Worm (Caenorhabditis elegans) whole organism, early embryonic: ENCODE results near the gene F36F12.3.

Source experiments
- B0310.2 ChIP-seq: sonication (generic microtip); optimal IDR thresholded peaks from 2 replicates; lab custom pipeline; 2016; ENCODE audit warnings: mild to moderate bottlenecking, missing genetic modification characterization, missing compliant biosample characterization
- F13C5.2 ChIP-seq: sonication (generic microtip); optimal IDR thresholded peaks from 2 replicates; lab custom pipeline; 2017; ENCODE audit warnings: mild to moderate bottlenecking, missing genetic modification characterization, inconsistent platforms, missing compliant biosample characterization
- aly-1 ChIP-seq: sonication (generic microtip); optimal IDR thresholded peaks from 2 replicates; lab custom pipeline; 2016; ENCODE audit warnings: missing genetic modification characterization, missing compliant biosample characterization
- ama-1 ChIP-seq: fragments of 150-350 bp; optimal IDR thresholded peaks from 2 replicates; lab custom pipeline; 2014
- ceh-13 ChIP-seq: fragments of 200-800 bp; sonication (Bioruptor generic); optimal IDR thresholded peaks from 2 replicates; lab custom pipeline; 2018; ENCODE audit warnings: mild to moderate bottlenecking, missing genetic modification characterization, missing compliant biosample characterization
- ceh-36 ChIP-seq: sonication (generic microtip); optimal IDR thresholded peaks from 2 replicates; lab custom pipeline; 2016; ENCODE audit warnings: missing genetic modification characterization, inconsistent platforms, missing compliant biosample characterization
- ets-7 ChIP-seq: sonication (generic microtip); optimal IDR thresholded peaks from 2 replicates; lab custom pipeline; 2016; ENCODE audit warnings: missing genotype, missing genetic modification characterization, missing compliant biosample characterization
- flt-1 ChIP-seq: fragments of 200-800 bp; sonication (Bioruptor generic); IDR thresholded peaks from 2 replicates; pipeline ENCODE4 v1.3.6; 2022; ENCODE audit warnings: missing genetic modification characterization, missing compliant biosample characterization
- hmbx-1 ChIP-seq: sonication (generic microtip); optimal IDR thresholded peaks from 2 replicates; lab custom pipeline; 2016; ENCODE audit warnings: mild to moderate bottlenecking, missing genetic modification characterization, missing compliant biosample characterization
- hmg-4 ChIP-seq: fragments of 200-800 bp; sonication (Bioruptor generic); optimal IDR thresholded peaks from 2 replicates; lab custom pipeline; 2018; ENCODE audit warnings: mild to moderate bottlenecking, missing genetic modification characterization, missing compliant biosample characterization
- hnd-1 ChIP-seq: sonication (generic microtip); optimal IDR thresholded peaks from 2 replicates; lab custom pipeline; 2016; ENCODE audit warnings: missing genetic modification characterization, missing compliant biosample characterization
- pes-1 ChIP-seq: fragments of 200-800 bp; sonication (Bioruptor generic); IDR thresholded peaks from 2 replicates; pipeline ENCODE4 v1.3.6; 2022; ENCODE audit warnings: missing genetic modification reagents, missing genetic modification characterization, missing compliant biosample characterization
- scrt-1 ChIP-seq: fragments of 200-800 bp; sonication (Bioruptor generic); IDR thresholded peaks from 2 replicates; pipeline ENCODE4 v1.3.6; 2022; ENCODE audit warnings: missing genetic modification characterization, missing compliant biosample characterization
- sea-1 ChIP-seq: fragments of 200-800 bp; sonication (Bioruptor generic); conservative IDR thresholded peaks from 2 replicates; pipeline ENCODE4 v1.3.6; 2022; ENCODE audit warnings: missing genetic modification characterization, missing compliant biosample characterization
- tbx-11 ChIP-seq: fragments of 200-800 bp; sonication (Bioruptor generic); IDR thresholded peaks from 2 replicates; pipeline ENCODE4 v1.3.6; 2022; ENCODE audit warnings: missing genetic modification characterization, missing compliant biosample characterization
- tbx-37 ChIP-seq: fragments of 200-800 bp; sonication (Bioruptor generic); conservative IDR thresholded peaks from 2 replicates; pipeline ENCODE4 v1.3.6; 2022; ENCODE audit warnings: missing genetic modification reagents, missing genetic modification characterization, missing compliant biosample characterization
- tra-4 ChIP-seq: sonication (generic microtip); optimal IDR thresholded peaks from 2 replicates; lab custom pipeline; 2017; ENCODE audit warnings: missing genetic modification characterization, missing compliant biosample characterization

Gene F36F12.3

DNA sequence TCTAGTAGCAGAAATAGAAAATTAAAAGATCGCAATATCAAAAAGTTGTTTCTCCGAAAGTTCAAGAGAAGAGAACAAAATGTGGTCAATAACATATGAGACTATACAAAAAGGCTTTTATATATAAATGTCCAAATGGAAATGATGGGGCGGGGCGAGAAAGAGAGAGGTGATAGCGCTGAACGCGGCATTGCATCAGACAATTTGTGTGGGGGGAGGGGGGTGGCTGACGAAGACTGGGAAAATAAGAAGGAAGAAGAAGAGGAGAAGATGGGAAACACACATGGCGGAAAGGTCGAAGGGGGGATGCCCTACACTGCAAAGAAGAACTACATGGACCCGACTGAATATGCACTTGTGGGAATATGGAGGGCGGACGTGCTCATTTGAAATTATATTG, 49.7 kb downstream of the F36F12.3 start:
- no peak for TF ChIP-seq ceh-36 (tag; lab: Kevin White, UChicago)
- TF ChIP-seq pes-1 (GFP tag; lab: Robert Waterston, UW) = no peak
- no peak for TF ChIP-seq sea-1
- TF ChIP-seq F13C5.2 (tag; lab: Kevin White, UChicago) = no peak
- no peak for TF ChIP-seq ets-7
- TF ChIP-seq B0310.2 (tag; lab: Kevin White, UChicago) = no peak
- no peak for TF ChIP-seq hmg-4 (GFP tag; lab: Kevin White, UChicago)
- no peak for TF ChIP-seq scrt-1 (GFP tag; lab: Robert Waterston, UW)
- no peak for TF ChIP-seq tbx-11 (GFP tag; lab: Robert Waterston, UW)
- no peak for TF ChIP-seq tra-4 (tag; lab: Kevin White, UChicago)
- TF ChIP-seq aly-1 (tag; lab: Kevin White, UChicago) = no peak
- TF ChIP-seq hmbx-1 (tag; lab: Kevin White, UChicago) = no peak
- TF ChIP-seq flt-1 (GFP tag; lab: Robert Waterston, UW) = no peak
- no peak for TF ChIP-seq hnd-1 (tag; lab: Kevin White, UChicago)
- no peak for TF ChIP-seq tbx-37
- TF ChIP-seq ceh-13 (GFP tag; lab: Kevin White, UChicago) = no peak
- TF ChIP-seq ama-1 = no peak

DNA sequence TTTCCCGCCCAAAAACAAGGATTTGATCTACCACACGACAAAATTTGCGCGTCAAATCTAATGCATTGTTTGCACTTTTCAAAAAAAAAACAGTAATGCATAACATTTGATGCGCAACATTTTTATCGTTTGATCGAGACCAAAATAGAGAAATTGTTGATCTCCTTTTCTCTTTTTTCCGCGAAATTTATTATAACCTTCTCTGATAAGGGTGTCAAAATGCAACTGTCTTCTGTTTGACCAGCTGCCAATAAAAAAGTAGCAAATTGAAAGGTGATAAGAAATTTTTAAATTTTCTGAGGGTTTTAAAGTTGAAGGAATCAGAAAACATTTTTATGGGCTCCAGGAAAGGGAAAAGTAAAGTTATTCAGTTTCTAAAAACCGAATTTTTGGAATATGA, 51.4 kb downstream of the F36F12.3 start:
- TF ChIP-seq tbx-11 (GFP tag; lab: Robert Waterston, UW) (no peak), hmg-4 (GFP tag; lab: Kevin White, UChicago) (no peak), scrt-1 (GFP tag; lab: Robert Waterston, UW) (no peak), ama-1 (no peak), F13C5.2 (tag; lab: Kevin White, UChicago) (no peak), tra-4 (tag; lab: Kevin White, UChicago) (no peak), ets-7 (no peak), aly-1 (tag; lab: Kevin White, UChicago) (no peak), B0310.2 (tag; lab: Kevin White, UChicago) (no peak)

DNA sequence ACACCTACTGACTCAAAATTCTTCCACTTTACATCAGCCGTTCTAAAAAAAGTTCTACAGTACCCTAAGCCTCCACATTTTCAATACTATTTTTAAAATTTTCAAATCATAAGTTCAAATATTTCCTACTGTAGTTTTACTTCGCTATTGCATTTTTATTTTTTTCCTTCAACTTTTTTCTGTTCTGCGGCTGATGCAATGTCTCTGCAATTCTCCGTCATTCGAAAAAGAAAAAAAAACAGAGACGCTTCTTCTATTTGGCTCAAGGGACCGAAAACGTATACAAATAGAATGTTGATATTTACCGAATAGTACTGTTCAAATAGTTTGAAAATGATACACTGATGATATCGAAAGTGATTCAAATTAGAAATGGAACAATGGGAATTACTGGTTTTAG, 52.7 kb downstream of the F36F12.3 start:
- no peak for TF ChIP-seq ama-1
- no peak for TF ChIP-seq tbx-37
- no peak for TF ChIP-seq tra-4 (tag; lab: Kevin White, UChicago)
- no peak for TF ChIP-seq pes-1 (GFP tag; lab: Robert Waterston, UW)
- TF ChIP-seq sea-1 = no peak
- no peak for TF ChIP-seq ets-7
